Worm (Caenorhabditis elegans) whole organism, L2 larva: Measurements from ENCODE around the gene gstk-1.

Experiments
- elt-1 ChIP-seq: fragments of 150-350 bp; optimal IDR thresholded peaks from 2 replicates; lab custom pipeline; 2014; ENCODE audit warnings: missing biosample characterization, missing genetic modification characterization
- nhr-25 ChIP-seq: fragments of 150-350 bp; sonication (generic microtip); optimal IDR thresholded peaks from 3 replicates; lab custom pipeline; 2014; ENCODE audit warnings: missing biosample characterization, missing genetic modification characterization
- nhr-6 ChIP-seq: fragments of 150-350 bp; optimal IDR thresholded peaks from 2 replicates; lab custom pipeline; 2014; ENCODE audit warnings: missing biosample characterization, missing genetic modification characterization
- nhr-77 ChIP-seq: fragments of 150-350 bp; optimal IDR thresholded peaks from 2 replicates; lab custom pipeline; 2014; ENCODE audit warnings: missing biosample characterization, missing genetic modification characterization
- sma-3 ChIP-seq: sonication (generic microtip); optimal IDR thresholded peaks from 2 replicates; lab custom pipeline; 2016; ENCODE audit warnings: missing genetic modification reagents, missing genetic modification characterization, missing compliant biosample characterization
- unc-39 ChIP-seq: fragments of 150-350 bp; optimal IDR thresholded peaks from 2 replicates; lab custom pipeline; 2014; ENCODE audit warnings: missing biosample characterization, missing genetic modification characterization

ce11 chrII:9665577-9665976, 9.1 kb downstream of the gstk-1 start, which contains the start of gene ZK1320.5:
- TF ChIP-seq nhr-6 (tag; lab: Kevin White, UChicago) (no peak), nhr-77 (tag; lab: Kevin White, UChicago) (no peak), unc-39 (tag; lab: Kevin White, UChicago) (no peak), sma-3 (GFP tag; lab: Kevin White, UChicago) (no peak), elt-1 (tag; lab: Kevin White, UChicago) (no peak), nhr-25 (no peak)
